ENCODE assay signal across 2 worm cellular contexts in genomic region chrX:5103422-5103821, ce11.
TF ChIP-seq lines count a peak whose summit lies in the region.

No protein-coding gene starts in this region.

TF ChIP-seq in whole organism, L4 larva, 104 proteins besides CTCF, POLR2A, EP300 and RAD21:
- TF ChIP-seq zfp-3 (GFP tag; conservative IDR thresholded peaks at IDR 0.05; lab: Robert Waterston, UW) (0 out of 2 replicates have a peak, but pooled peaks have one; percentile 7), madf-5 (GFP tag; IDR thresholded peaks at IDR 0.05; lab: Robert Waterston, UW) (no peak), egl-43 (GFP tag; IDR thresholded peaks at IDR 0.05; lab: Robert Waterston, UW) (no peak), T26A8.4 (GFP tag; IDR thresholded peaks at IDR 0.05; lab: Robert Waterston, UW) (no peak), F37D6.2 (tag; optimal IDR thresholded peaks at IDR 0.05; lab: Kevin White, UChicago) (no peak), snpc-1.2 (GFP tag; IDR thresholded peaks at IDR 0.05; lab: Robert Waterston, UW) (no peak), Y105C5A.15 (GFP tag; IDR thresholded peaks at IDR 0.05; lab: Robert Waterston, UW) (no peak)

TF ChIP-seq in whole organism, young adult, 124 proteins besides CTCF, POLR2A, EP300 and RAD21:
- TF ChIP-seq lsl-1 (GFP tag; optimal IDR thresholded peaks at IDR 0.05; lab: Kevin White, UChicago) (no peak), ceh-91 (GFP tag; IDR thresholded peaks at IDR 0.05; lab: Robert Waterston, UW) (0 out of 2 replicates have a peak, but pooled peaks have one; percentile 16), fkh-3 (tag; optimal IDR thresholded peaks at IDR 0.05; lab: Kevin White, UChicago) (no peak), Y53G8AR.9 (GFP tag; conservative IDR thresholded peaks at IDR 0.05; lab: Robert Waterston, UW) (peak; percentile 76), lin-26 (GFP tag; IDR thresholded peaks at IDR 0.05; lab: Robert Waterston, UW) (0 out of 2 replicates have a peak, but pooled peaks have one; percentile 28), chd-7 (tag; optimal IDR thresholded peaks at IDR 0.05; lab: Kevin White, UChicago) (no peak), rcor-1 (GFP tag; IDR thresholded peaks at IDR 0.05; lab: Robert Waterston, UW) (0 out of 2 replicates have a peak, but pooled peaks have one; percentile 4), dox-1 (GFP tag; IDR thresholded peaks at IDR 0.05; lab: Robert Waterston, UW) (no peak), sptf-2 (GFP tag; optimal IDR thresholded peaks at IDR 0.05; lab: Kevin White, UChicago) (no peak), repo-1 (tag; optimal IDR thresholded peaks at IDR 0.05; lab: Kevin White, UChicago) (peak; percentile 55), sdz-38 (tag; optimal IDR thresholded peaks at IDR 0.05; lab: Kevin White, UChicago) (no peak), tbx-9 (tag; optimal IDR thresholded peaks at IDR 0.05; lab: Kevin White, UChicago; ENCODE audit: borderline replicate concordance) (no peak), hrde-1 (tag; optimal IDR thresholded peaks at IDR 0.05; lab: Kevin White, UChicago; ENCODE audit: borderline replicate concordance) (no peak), F23B12.7 (tag; optimal IDR thresholded peaks at IDR 0.05; lab: Kevin White, UChicago; ENCODE audit: insufficient read depth) (no peak), bed-2 (GFP tag; IDR thresholded peaks at IDR 0.05; lab: Robert Waterston, UW) (no peak), Y56A3A.18 (GFP tag; IDR thresholded peaks at IDR 0.05; lab: Robert Waterston, UW) (0 out of 2 replicates have a peak, but pooled peaks have one; percentile 77), B0261.1 (tag; optimal IDR thresholded peaks at IDR 0.05; lab: Kevin White, UChicago) (no peak), nhr-90 (tag; optimal IDR thresholded peaks at IDR 0.05; lab: Kevin White, UChicago) (peak; percentile 34), ama-1 (optimal IDR thresholded peaks at IDR 0.05; lab: Kevin White, UChicago) (no peak), ama-1 (GFP tag; optimal IDR thresholded peaks at IDR 0.05; lab: Kevin White, UChicago) (no peak), ZK185.1 (tag; optimal IDR thresholded peaks at IDR 0.05; lab: Kevin White, UChicago; ENCODE audit: poor library complexity, severe bottlenecking) (peak; percentile 59), F52B5.7 (tag; optimal IDR thresholded peaks at IDR 0.05; lab: Kevin White, UChicago) (peak; percentile 3), attf-6 (GFP tag; IDR thresholded peaks at IDR 0.05; lab: Robert Waterston, UW) (no peak)
TF ChIP-seq in whole organism, young adult: peak in this region for 9.
